Fruit fly (Drosophila melanogaster): ENCODE measurements around the gene Osi17.
A peak's percentile ranks its signal among the peaks of the same experiment; 100 is the strongest.

dm6 chr3R:6368100-6368499 is 56.5 kb downstream of the Osi17 start, which contains the start of gene CG42724:
- TF ChIP-seq CG11762 (GFP tag; optimal IDR thresholded peaks at IDR 0.05; ENCODE audit: insufficient read depth) (peak; percentile 24), dac (GFP tag; optimal IDR thresholded peaks at IDR 0.05) (no peak), Blimp-1 (GFP tag; optimal IDR thresholded peaks at IDR 0.05) (no peak), fd85E (GFP tag; optimal IDR thresholded peaks at IDR 0.05) (no peak), CG10631 (GFP tag; optimal IDR thresholded peaks at IDR 0.05) (no peak), ss (GFP tag; optimal IDR thresholded peaks at IDR 0.05) (no peak), esn (GFP tag; optimal IDR thresholded peaks at IDR 0.05) (peak; percentile 32), vri (GFP tag; optimal IDR thresholded peaks at IDR 0.05) (no peak), CG6854 (GFP tag; optimal IDR thresholded peaks at IDR 0.05) (no peak), dsx (GFP tag; optimal IDR thresholded peaks at IDR 0.05; ENCODE audit: poor library complexity, severe bottlenecking) (no peak), CG3919 (GFP tag; optimal IDR thresholded peaks at IDR 0.05) (no peak), CG32006 (GFP tag; optimal IDR thresholded peaks at IDR 0.05) (no peak)

All from whole organism, prepupa.